Worm (Caenorhabditis elegans) whole organism, late embryonic: ENCODE measurements around the gene cup-14.
A peak's percentile ranks its signal among the peaks of the same experiment; 100 is the strongest.

Source experiments
- K02D7.2 ChIP-seq: sonication (generic microtip); optimal IDR thresholded peaks from 2 replicates; lab custom pipeline; 2017; ENCODE audit warnings: mild to moderate bottlenecking, missing genetic modification characterization, missing compliant biosample characterization
- K09A11.1 ChIP-seq: sonication (generic microtip); optimal IDR thresholded peaks from 2 replicates; lab custom pipeline; 2017; ENCODE audit warnings: antibody characterized with exemption, mild to moderate bottlenecking, missing genetic modification characterization, missing compliant biosample characterization; ENCODE audit not compliant: insufficient read depth
- ceh-19 ChIP-seq: fragments of 200-800 bp; sonication (Bioruptor generic); optimal IDR thresholded peaks from 2 replicates; lab custom pipeline; 2018; ENCODE audit warnings: mild to moderate bottlenecking, missing genetic modification characterization, missing compliant biosample characterization
- ceh-6 ChIP-seq: fragments of 200-800 bp; sonication (Bioruptor generic); optimal IDR thresholded peaks from 2 replicates; lab custom pipeline; 2018; ENCODE audit warnings: mild to moderate bottlenecking, missing genetic modification characterization, missing compliant biosample characterization
- dve-1 ChIP-seq: sonication (generic microtip); optimal IDR thresholded peaks from 2 replicates; lab custom pipeline; 2017; ENCODE audit warnings: antibody characterized with exemption, mild to moderate bottlenecking, missing genetic modification characterization, missing compliant biosample characterization
- lin-11 ChIP-seq: fragments of 200-800 bp; sonication (Bioruptor generic); optimal IDR thresholded peaks from 2 replicates; lab custom pipeline; 2018; ENCODE audit warnings: mild to moderate bottlenecking, missing genetic modification characterization, missing compliant biosample characterization
- madf-2 ChIP-seq: sonication (generic microtip); optimal IDR thresholded peaks from 2 replicates; lab custom pipeline; 2017; ENCODE audit warnings: missing genetic modification characterization, missing compliant biosample characterization
- pax-1 ChIP-seq: fragments of 150-350 bp; optimal IDR thresholded peaks from 2 replicates; lab custom pipeline; 2014; ENCODE audit warnings: missing biosample characterization, missing genetic modification characterization
- rnt-1 ChIP-seq: sonication (generic microtip); optimal IDR thresholded peaks from 2 replicates; lab custom pipeline; 2016; ENCODE audit warnings: missing genetic modification characterization, missing compliant biosample characterization
- sdc-2 ChIP-seq: sonication (generic microtip); optimal IDR thresholded peaks from 2 replicates; lab custom pipeline; 2016; ENCODE audit warnings: missing genotype, missing genetic modification characterization, missing compliant biosample characterization
- ttx-3 ChIP-seq: sonication (generic microtip); optimal IDR thresholded peaks from 2 replicates; lab custom pipeline; 2016; ENCODE audit warnings: missing genetic modification reagents, missing genetic modification characterization, missing compliant biosample characterization

ce11 chrII:13908592-13908991 lies 36.6 kb upstream of the cup-14 start, which contains the start of gene citk-1:
- TF ChIP-seq ttx-3 (tag; lab: Kevin White, UChicago), result no peak
- no peak for TF ChIP-seq sdc-2
- no peak for TF ChIP-seq lin-11 (tag; lab: Kevin White, UChicago)
- TF ChIP-seq ceh-6 (GFP tag; lab: Kevin White, UChicago), result no peak
- peak; percentile 55 for TF ChIP-seq rnt-1 (tag; lab: Kevin White, UChicago)
- no peak for TF ChIP-seq K02D7.2 (tag; lab: Kevin White, UChicago)
- no peak for TF ChIP-seq ceh-19
- TF ChIP-seq madf-2 (tag; lab: Kevin White, UChicago), result no peak
- TF ChIP-seq K09A11.1 (tag; lab: Kevin White, UChicago), result no peak
- peak; percentile 9 for TF ChIP-seq dve-1 (tag; lab: Kevin White, UChicago)
- no peak for TF ChIP-seq pax-1 (tag; lab: Kevin White, UChicago)
